Worm (Caenorhabditis elegans) whole organism, early embryonic: ENCODE data around the gene srh-184.

Experiments used
- ama-1 ChIP-seq: fragments of 150-350 bp; optimal IDR thresholded peaks from 2 replicates; lab custom pipeline; 2014
- ceh-36 ChIP-seq: sonication (generic microtip); optimal IDR thresholded peaks from 2 replicates; lab custom pipeline; 2016; ENCODE audit warnings: missing genetic modification characterization, inconsistent platforms, missing compliant biosample characterization
- flt-1 ChIP-seq: fragments of 200-800 bp; sonication (Bioruptor generic); IDR thresholded peaks from 2 replicates; pipeline ENCODE4 v1.3.6; 2022; ENCODE audit warnings: missing genetic modification characterization, missing compliant biosample characterization
- hmbx-1 ChIP-seq: sonication (generic microtip); optimal IDR thresholded peaks from 2 replicates; lab custom pipeline; 2016; ENCODE audit warnings: mild to moderate bottlenecking, missing genetic modification characterization, missing compliant biosample characterization
- hmg-4 ChIP-seq: fragments of 200-800 bp; sonication (Bioruptor generic); optimal IDR thresholded peaks from 2 replicates; lab custom pipeline; 2018; ENCODE audit warnings: mild to moderate bottlenecking, missing genetic modification characterization, missing compliant biosample characterization
- pes-1 ChIP-seq: fragments of 200-800 bp; sonication (Bioruptor generic); IDR thresholded peaks from 2 replicates; pipeline ENCODE4 v1.3.6; 2022; ENCODE audit warnings: missing genetic modification reagents, missing genetic modification characterization, missing compliant biosample characterization
- tra-4 ChIP-seq: sonication (generic microtip); optimal IDR thresholded peaks from 2 replicates; lab custom pipeline; 2017; ENCODE audit warnings: missing genetic modification characterization, missing compliant biosample characterization

DNA sequence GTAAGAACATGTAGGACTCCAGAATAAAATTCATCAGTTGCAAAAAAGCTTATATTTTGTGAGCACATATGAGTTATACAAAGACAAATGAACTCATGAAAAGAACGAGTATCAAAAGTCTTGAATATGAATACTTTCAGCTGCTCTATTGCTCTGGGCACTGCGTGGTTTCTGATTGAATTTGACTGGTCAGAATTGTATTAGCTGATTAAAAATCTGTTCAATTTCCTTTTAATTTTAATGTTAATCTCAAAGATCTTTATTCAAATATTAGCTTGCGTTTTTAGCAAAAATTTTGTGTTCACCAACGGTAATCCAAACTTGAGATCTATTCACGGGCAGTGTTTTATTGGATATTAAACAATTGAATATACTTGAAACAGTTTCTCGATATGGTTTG, at the start of gene srh-184:
- TF ChIP-seq hmbx-1 (tag; lab: Kevin White, UChicago) (no peak), flt-1 (GFP tag; lab: Robert Waterston, UW) (no peak), pes-1 (GFP tag; lab: Robert Waterston, UW) (no peak), ceh-36 (tag; lab: Kevin White, UChicago) (no peak), hmg-4 (GFP tag; lab: Kevin White, UChicago) (no peak), tra-4 (no peak), ama-1 (lab: Kevin White, UChicago) (no peak)
